Fruit fly (Drosophila melanogaster): ENCODE measurements around the gene Had1.

Had1 gene

DNA sequence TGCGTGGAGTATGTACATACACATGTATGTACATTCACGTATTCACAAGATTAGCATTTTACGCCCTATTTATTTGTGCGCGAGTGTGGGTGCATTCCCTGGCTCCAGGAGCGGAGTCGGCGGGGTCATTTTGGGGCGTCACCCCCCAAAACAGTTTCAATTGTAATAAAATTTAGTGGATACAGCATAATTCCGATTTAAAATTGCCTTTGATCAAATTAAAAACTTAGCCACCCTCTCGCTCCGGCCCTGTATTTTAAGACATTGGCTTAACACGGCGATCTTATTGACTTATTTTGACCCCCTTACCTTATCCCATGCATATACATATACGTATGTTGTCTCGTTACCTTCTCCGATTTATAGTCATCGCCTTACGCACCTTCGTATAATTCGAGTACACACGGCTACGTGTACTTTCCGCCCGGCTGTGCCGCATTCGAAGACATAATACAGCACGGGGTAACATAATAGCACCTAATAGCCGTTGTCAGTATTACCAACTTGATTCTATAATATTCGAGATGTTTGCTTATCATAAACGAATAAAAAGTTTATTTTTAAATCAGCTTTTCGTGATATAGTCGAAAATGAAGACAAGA lies 29.0 kb downstream of the Had1 start (continued):
- TF ChIP-seq ash1 (GFP tag; optimal IDR thresholded peaks at IDR 0.05) (peak; percentile 39), slou (GFP tag; optimal IDR thresholded peaks at IDR 0.05) (peak; percentile 30), slbo (GFP tag; IDR thresholded peaks at IDR 0.05) (peak; percentile 94), pfk (GFP tag; optimal IDR thresholded peaks at IDR 0.05) (no peak), Atf6 (GFP tag; IDR thresholded peaks at IDR 0.05) (peak; percentile 80), CG32532 (GFP tag; IDR thresholded peaks at IDR 0.05) (peak; percentile 85), CG11560 (tag; IDR thresholded peaks at IDR 0.05) (peak; percentile 86), CG12104 (GFP tag; optimal IDR thresholded peaks at IDR 0.05) (peak; percentile 44), CG33557 (GFP tag; optimal IDR thresholded peaks at IDR 0.05) (no peak), Pdp1 (GFP tag; optimal IDR thresholded peaks at IDR 0.05) (peak; percentile 74 to 94), CG17361 (GFP tag; IDR thresholded peaks at IDR 0.05) (peak; percentile 57), CG8359 (GFP tag; optimal IDR thresholded peaks at IDR 0.05; ENCODE audit: borderline replicate concordance) (peak; percentile 60), Hey (tag; optimal IDR thresholded peaks at IDR 0.05) (no peak), lilli (GFP tag; optimal IDR thresholded peaks at IDR 0.05) (peak; percentile 90), Myb (GFP tag; optimal IDR thresholded peaks at IDR 0.05) (peak; percentile 56), Lhr (GFP tag; optimal IDR thresholded peaks at IDR 0.05) (peak; percentile 39), Xbp1 (GFP tag; optimal IDR thresholded peaks at IDR 0.05) (peak; percentile 83), CG7963 (GFP tag; IDR thresholded peaks at IDR 0.05; ENCODE audit: partially characterized antibody) (no peak), nom (GFP tag; optimal IDR thresholded peaks at IDR 0.05) (peak; percentile 75), NFAT (GFP tag; IDR thresholded peaks at IDR 0.05) (peak; percentile 80), stwl (tag; optimal IDR thresholded peaks at IDR 0.05) (no peak), dan (GFP tag; IDR thresholded peaks at IDR 0.05) (no peak; the same call in 1 of the 2 replicates), fd102C (GFP tag; optimal IDR thresholded peaks at IDR 0.05) (no peak), CG6765 (GFP tag; optimal IDR thresholded peaks at IDR 0.05) (no peak), CG3163 (GFP tag; optimal IDR thresholded peaks at IDR 0.05) (no peak), CG3065 (GFP tag; optimal IDR thresholded peaks at IDR 0.05) (no peak), Adf1 (GFP tag; IDR thresholded peaks at IDR 0.05) (peak; percentile 31; the same call in 1 of the 2 replicates), eve (GFP tag; optimal IDR thresholded peaks at IDR 0.05) (peak in 1 of 2 experiments; percentile 84), CG7839 (tag; optimal IDR thresholded peaks at IDR 0.05) (peak; percentile 88), CkIIα-i1 (GFP tag; IDR thresholded peaks at IDR 0.05) (peak; percentile 56; the same call in 1 of the 2 replicates), al (GFP tag; IDR thresholded peaks at IDR 0.05) (peak; percentile 83), zen2 (GFP tag; IDR thresholded peaks at IDR 0.05; ENCODE audit: partially characterized antibody) (no peak), CG11696 (GFP tag; IDR thresholded peaks at IDR 0.05) (peak; percentile 79), bsh (GFP tag; optimal IDR thresholded peaks at IDR 0.05) (peak; percentile 50 to 76), Xrp1 (GFP tag; IDR thresholded peaks at IDR 0.05) (peak; percentile 89), CG16863 (GFP tag; optimal IDR thresholded peaks at IDR 0.05) (peak; percentile 64), CG17568 (GFP tag; optimal IDR thresholded peaks at IDR 0.05) (no peak), prd (optimal IDR thresholded peaks at IDR 0.05) (no peak), prd (GFP tag; IDR thresholded peaks at IDR 0.05) (peak; percentile 95), Eip74EF (GFP tag; optimal IDR thresholded peaks at IDR 0.05) (peak in 1 of 2 experiments; percentile 56), Poxn (GFP tag; IDR thresholded peaks at IDR 0.05) (peak; percentile 74), Doc2 (GFP tag; IDR thresholded peaks at IDR 0.05) (no peak; the same call in 1 of the 2 replicates), CG1529 (GFP tag; optimal IDR thresholded peaks at IDR 0.05) (peak; percentile 47), ranshi (GFP tag; IDR thresholded peaks at IDR 0.05) (peak; percentile 92), dmrt99B (tag; optimal IDR thresholded peaks at IDR 0.05) (peak; percentile 86), CG1602 (GFP tag; optimal IDR thresholded peaks at IDR 0.05) (peak; percentile 69), sens-2 (GFP tag; IDR thresholded peaks at IDR 0.05) (peak; percentile 63; the same call in 1 of the 2 replicates), CG10274 (GFP tag; optimal IDR thresholded peaks at IDR 0.05) (peak; percentile 64), CG14050 (GFP tag; IDR thresholded peaks at IDR 0.05) (peak; percentile 87), maf-S (GFP tag; optimal IDR thresholded peaks at IDR 0.05) (peak; percentile 55)

Measured in whole organism, embryonic.